Fruit fly (Drosophila melanogaster) Kc167 (cell line): ENCODE results near the gene abs.

Experiments
- Sin3A ChIP-seq: fragments of >200 bp; optimal IDR thresholded peaks from 2 replicates; lab custom pipeline; 2018; ENCODE audit warnings: missing external identifiers
- h ChIP-seq: fragments of >200 bp; optimal IDR thresholded peaks from 3 replicates; lab custom pipeline; 2018; ENCODE audit warnings: missing external identifiers
- insv ChIP-seq: fragments of >200 bp; optimal IDR thresholded peaks from 3 replicates; lab custom pipeline; 2018; ENCODE audit warnings: missing external identifiers
- psq ChIP-seq: fragments of >200 bp; optimal IDR thresholded peaks from 2 replicates; lab custom pipeline; 2017; ENCODE audit warnings: missing external identifiers

dm6 chr3R:4266470-4266869, 33.6 kb downstream of the abs start, which contains the start of gene CG1092:
- no peak for TF ChIP-seq Sin3A
- TF ChIP-seq h (lab: Kevin White, UChicago), result no peak
- TF ChIP-seq psq (lab: Kevin White, UChicago), result no peak
- TF ChIP-seq insv (lab: Kevin White, UChicago), result no peak
